Fruit fly (Drosophila melanogaster) whole organism, larva: Measurements from ENCODE around the gene CG43367.

Source experiments
- noc ChIP-seq: fragments of 200-800 bp; sonication (Bioruptor generic); optimal IDR thresholded peaks from 3 replicates; lab custom pipeline; 2019; ENCODE audit warnings: missing biosample characterization, mild to moderate bottlenecking, missing genetic modification characterization, moderate library complexity

CG43367 gene

DNA sequence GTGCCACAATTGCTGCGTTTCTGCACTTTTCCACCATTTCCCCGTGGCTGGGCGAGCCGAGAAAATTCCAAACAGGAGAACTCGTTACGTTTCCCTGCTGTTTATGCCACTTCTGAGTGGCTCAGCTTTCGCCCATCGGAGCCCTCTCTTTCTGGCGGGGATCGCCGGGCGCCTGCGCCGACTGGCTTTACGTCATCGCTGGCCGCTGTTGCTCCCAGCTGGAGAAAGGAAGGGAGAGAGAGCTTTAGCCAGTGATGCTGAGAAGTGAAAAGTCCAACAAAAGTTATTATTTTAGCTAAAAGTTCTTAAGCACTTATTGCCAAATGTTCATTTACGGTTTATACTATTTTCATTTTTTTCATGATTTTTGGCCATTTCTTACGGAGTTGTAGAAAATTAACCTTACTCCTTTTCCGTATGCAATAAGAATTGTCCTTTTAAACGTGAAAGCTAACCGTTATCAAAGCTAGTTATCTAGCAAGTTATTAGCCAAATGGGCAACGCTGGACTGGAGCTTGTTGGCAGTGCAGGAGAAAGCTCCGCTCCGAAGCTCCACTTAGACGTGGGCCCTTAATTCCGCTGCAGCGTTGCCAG lies 5.8 kb upstream of the CG43367 start, which contains the start of the genes Teh2 and tipE:
Teh2 (minus strand) TSS at position 94 of the 594 bp plus-strand sequence.
tipE (plus strand) TSS at position 570 of the 594 bp plus-strand sequence.
- no peak for TF ChIP-seq noc (tag; lab: Kevin White, UChicago)

DNA sequence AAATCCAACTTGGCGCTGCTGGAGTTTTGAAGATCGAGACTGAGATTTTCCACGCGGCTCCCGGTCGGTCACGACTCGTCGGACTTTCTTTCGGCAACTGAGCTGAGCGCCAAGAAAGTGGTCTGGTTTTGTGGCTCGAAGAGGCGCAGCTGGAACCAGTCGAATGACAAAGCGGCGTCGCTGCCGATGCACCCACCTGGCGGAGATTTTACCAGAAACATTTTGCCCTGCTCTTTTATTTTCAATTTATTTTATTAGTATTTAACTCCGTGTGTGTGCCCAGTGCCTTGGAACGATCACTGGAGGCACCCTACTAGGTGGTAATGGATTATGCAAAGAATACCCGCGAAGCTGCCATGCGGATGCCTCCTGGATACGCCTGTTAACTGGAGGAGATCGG lies 10.4 kb downstream of the CG43367 start, which contains the start of gene CG15005:
CG15005 (minus strand) TSS at position 101 of the 400 bp plus-strand sequence.
- TF ChIP-seq noc (tag; lab: Kevin White, UChicago) = no peak

dm6 chr3L:4204867-4205266 lies 11.1 kb downstream of the CG43367 start:
- no peak for TF ChIP-seq noc (tag; lab: Kevin White, UChicago)

DNA sequence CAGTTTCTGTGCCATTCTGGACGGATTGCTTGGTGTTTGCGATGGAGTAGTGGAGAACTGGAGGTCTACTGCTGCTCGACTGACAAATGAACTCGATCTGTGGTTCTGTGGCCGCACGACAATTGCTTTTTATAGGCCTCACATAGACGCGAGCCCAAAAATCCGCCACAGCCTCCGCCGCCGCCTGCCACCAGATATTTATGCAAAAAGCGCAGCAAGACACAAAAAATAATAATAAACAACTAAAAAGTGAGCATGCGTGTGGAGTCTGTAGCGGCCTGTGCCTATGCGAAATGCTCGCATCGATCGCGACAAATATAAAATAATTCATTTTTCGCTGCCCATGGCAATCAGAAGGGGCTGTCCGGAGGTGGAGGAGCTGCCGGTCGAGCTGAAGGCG lies 15.3 kb downstream of the CG43367 start, which contains the start of gene Cpr64Aa:
Cpr64Aa (minus strand) TSS at position 101 of the 400 bp plus-strand sequence.
- no peak for TF ChIP-seq noc (tag; lab: Kevin White, UChicago)

- TF ChIP-seq noc (tag; lab: Kevin White, UChicago) = no peak
These were observed 15.9 kb downstream of the CG43367 start for dm6 chr3L:4209731-4210130.

DNA sequence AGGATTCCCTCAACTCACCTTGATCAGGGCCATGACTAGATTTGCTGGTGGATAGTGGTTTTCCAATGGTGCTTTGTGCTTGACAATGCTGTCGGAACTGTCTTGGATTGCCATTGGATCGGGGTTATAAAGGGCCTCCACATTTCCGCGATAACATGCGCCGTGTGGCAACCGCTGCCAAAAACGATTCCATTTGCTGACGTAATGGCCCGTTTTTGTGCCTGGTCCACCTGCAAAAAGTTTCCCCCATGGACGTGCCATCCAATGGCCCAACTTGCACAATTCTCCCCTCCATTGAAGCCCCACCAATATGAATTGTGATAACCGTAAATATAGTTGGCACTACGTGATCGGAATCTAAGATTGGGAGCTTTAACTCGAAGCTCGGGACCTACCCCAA lies 17.6 kb downstream of the CG43367 start, which contains the start of gene Cpr64Ab:
Cpr64Ab (minus strand) TSS at position 101 of the 400 bp plus-strand sequence.
- no peak for TF ChIP-seq noc (tag; lab: Kevin White, UChicago)

- no peak for TF ChIP-seq noc (tag; lab: Kevin White, UChicago)
These were observed 19.0 kb downstream of the CG43367 start, which contains the start of gene Cpr64Ac for dm6 chr3L:4212815-4213214. Gene Cpr64Ac, minus strand, starts transcription at chr3L:4212915.

DNA sequence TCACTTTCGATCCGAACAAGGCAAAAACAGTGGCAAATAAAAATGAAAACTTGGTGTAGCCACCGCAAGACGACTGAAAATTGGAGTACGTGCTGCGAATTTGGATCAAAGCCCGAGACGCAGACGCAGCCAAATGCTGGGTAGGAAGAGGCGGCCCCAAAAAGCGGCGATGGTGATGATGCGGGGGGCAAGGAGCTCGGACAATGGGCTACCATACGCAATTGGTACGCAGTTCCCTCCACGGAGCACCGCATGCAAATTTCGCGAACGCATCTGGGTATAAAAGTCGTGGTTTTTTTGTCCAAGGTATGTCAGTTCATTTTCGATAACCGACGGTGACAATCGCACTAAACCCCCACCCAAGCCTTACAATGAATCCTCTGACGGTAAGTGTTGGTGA lies 21.3 kb downstream of the CG43367 start, which contains the start of gene Cpr64Ad:
Cpr64Ad (plus strand) TSS at position 301 of the 400 bp plus-strand sequence.
- no peak for TF ChIP-seq noc (tag; lab: Kevin White, UChicago)

DNA sequence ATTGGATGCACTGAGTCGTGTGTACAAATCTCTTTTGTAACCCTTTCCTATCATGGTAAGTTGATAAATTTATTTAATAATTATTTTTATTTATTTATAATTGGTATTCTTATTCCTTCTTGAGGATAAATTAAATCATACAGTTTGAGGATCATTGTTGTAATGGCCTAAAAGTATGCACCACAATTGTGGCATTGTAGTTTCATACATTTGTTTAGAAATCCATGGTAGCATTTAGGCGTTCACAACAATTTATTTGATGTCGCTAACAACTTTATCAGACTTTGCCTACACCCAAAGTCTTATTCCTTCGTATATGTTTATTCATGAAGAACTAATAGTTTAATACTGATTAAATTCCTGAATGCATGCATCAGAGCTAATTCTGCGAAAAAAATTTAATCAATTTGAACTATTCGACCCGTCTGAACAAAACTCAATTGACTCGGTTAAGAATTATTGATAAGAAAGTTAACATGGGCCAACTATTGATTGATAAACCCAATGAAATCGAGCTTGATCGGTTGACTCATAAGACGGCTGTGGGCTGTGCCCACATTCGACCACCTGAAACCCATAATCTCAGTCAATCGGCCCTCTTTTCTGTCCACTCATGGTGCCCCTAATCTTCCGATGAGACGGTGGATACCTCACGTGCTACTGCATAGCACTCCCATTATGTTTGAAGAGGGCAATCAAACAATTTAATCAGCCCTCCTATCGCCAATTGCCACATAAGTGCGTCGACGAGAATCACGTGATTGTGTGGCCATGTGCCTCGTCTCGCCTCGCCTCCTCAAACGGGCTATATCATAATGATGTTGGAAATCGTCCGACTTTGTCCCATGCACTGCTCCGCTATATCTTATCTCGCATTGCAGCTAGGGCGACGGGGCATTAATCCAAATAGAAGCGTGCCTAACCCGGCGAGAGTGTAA lies 25.8 kb downstream of the CG43367 start:
- TF ChIP-seq noc (tag; lab: Kevin White, UChicago) = no peak

DNA sequence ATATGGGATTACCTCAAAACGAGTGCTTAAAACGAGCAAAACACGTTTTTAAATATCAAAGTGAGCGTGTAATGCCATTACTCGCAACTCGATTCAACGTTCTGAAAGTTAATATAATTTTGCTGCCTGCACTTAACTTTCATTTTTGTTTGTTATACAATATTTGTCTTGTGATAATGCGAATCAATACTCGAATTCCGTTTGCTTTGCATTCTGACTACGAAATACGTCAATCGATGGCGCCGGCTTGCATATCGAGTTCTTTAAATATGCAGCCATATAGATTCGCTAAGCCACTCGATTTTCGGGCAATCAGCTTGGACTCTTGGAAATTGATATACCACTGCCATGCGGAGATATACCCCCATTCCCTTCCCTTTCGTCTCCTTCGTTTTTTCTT lies 26.9 kb downstream of the CG43367 start:
- TF ChIP-seq noc (tag; lab: Kevin White, UChicago) = no peak

DNA sequence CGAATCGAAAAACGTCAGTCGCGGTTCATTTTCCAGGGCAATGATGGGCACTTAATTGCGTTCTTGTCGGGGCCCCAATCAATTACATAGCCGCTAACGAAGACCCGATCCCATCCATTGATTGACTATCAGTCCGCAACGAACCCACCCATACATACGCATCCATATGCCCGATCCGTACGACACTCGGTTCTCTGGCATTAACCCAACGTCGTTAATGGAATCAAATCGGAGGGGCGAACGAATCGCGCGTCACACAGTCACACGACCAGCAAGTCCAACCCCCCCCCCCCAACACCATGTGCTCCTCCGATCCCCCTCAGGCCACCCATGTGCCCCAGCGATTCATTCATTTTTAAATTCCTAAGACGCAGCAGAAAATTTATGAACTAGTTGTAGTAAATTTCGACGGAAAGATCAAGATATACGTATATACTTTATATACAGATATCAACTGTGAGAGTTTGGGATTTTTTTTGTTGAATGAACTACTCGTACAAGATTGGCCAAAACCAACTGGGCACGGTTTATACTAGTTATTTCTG lies 27.5 kb downstream of the CG43367 start:
- peak; percentile 74 for TF ChIP-seq noc (tag; lab: Kevin White, UChicago)

- TF ChIP-seq noc (tag; lab: Kevin White, UChicago) = peak; percentile 41
These were observed 28.0 kb downstream of the CG43367 start for dm6 chr3L:4221792-4222191.

DNA sequence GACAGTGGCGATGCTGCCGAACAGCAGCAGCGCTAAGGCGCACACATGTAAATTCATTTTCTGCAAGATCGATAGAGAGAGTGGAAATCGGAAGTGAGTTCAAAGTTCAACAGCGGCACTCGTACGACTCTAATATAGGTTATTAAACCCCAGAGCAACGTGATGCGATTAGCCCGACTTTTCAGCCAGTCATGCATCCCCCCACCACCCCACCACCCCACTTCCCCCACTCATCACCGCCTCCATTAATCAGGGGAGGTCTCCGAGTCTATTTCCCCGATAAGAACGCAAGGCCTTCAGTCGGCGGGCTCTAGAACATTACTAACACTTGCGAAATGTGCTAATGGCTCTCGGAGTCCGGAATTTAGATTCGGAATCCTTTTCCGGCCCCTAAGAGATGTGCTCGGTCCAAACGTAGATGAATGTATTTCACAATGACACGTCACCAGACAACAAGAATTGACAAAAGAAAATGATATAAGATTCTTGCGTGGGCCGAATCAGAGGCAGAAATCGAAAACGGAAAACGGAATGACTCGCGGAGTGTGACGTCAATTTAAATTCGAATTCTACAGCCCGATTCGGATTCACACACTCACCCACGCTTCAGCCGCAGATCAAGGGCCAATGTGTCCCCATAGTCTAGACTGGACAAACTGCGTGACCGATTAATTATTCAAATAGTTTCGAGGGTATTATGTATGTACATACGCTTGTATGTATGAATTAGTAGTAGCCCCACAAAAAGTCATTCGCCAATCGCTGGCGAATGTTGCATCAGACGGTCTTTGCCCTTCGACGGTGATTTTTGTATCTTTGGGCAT lies 32.1 kb downstream of the CG43367 start:
- TF ChIP-seq noc (tag; lab: Kevin White, UChicago) = peak; percentile 7

DNA sequence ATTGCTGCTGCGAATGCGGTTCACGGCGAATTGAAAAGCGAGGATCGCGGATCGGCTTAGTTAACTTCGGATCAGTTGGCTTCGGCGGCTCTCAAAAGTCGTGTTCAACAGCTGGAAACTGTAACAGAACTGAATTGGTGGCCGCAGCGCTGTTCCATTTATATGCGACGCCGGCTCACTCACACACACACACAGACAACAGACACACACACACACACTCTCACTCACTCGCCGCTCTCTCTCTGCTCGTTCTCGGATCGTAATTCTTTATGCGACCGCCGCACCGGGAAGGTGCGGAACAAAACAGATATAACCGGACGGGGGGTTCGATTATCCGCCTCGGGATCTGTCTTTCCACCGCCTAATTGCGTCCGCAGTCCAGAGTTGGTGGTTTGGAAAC lies 33.4 kb downstream of the CG43367 start, which contains the start of gene CG46460:
CG46460 (minus strand) TSS at position 139 of the 400 bp plus-strand sequence.
- TF ChIP-seq noc (tag; lab: Kevin White, UChicago) = no peak
